Fruit fly (Drosophila melanogaster): Measurements from ENCODE around the gene SelT.

dm6 chr2L:5044892-5045619 is 34.3 kb downstream of the SelT start:
- TF ChIP-seq CG12768 (GFP tag; optimal IDR thresholded peaks at IDR 0.05), result peak; percentile 10
- peak; percentile 66 for TF ChIP-seq kay (GFP tag; ENCODE audit: borderline replicate concordance)
